Fruit fly (Drosophila melanogaster): ENCODE data around the gene Bx42.

DNA sequence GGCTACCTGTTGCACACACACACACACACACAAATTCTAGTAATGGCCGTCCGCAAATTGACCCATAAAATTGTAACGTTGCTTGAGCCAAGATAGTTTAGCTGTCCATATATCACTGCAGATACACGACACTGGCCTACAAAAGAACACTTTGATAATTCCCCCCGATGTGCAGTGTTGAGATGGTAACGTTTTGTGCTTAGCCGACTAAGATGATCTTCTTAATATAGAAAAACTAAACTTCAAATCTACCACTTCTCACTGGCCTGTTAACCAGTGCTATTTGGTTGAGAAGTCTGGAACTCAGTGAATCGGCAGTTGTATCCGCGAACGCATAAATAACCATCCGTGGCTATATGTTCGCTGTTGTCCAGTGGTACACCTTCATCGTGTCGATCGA, 37.6 kb downstream of the Bx42 start:
- TF ChIP-seq CG8301 (tag; optimal IDR thresholded peaks at IDR 0.05), result peak; percentile 74
- TF ChIP-seq Ets98B (GFP tag; IDR thresholded peaks at IDR 0.05), result peak; percentile 83
- peak; percentile 67 for TF ChIP-seq Pif1A (GFP tag; optimal IDR thresholded peaks at IDR 0.05)

Data from whole organism, pupa.